Worm (Caenorhabditis elegans) whole organism, L1 larva: ENCODE measurements around the gene Y69A2AR.46.

Source experiments
- alr-1 ChIP-seq: fragments of 200-800 bp; sonication (Bioruptor generic); optimal IDR thresholded peaks from 2 replicates; lab custom pipeline; 2018; ENCODE audit warnings: borderline replicate concordance, mild to moderate bottlenecking, missing genetic modification characterization, missing compliant biosample characterization
- ceh-63 ChIP-seq: fragments of 200-800 bp; sonication (Bioruptor generic); optimal IDR thresholded peaks from 2 replicates; lab custom pipeline; 2018; ENCODE audit warnings: mild to moderate bottlenecking, missing genetic modification characterization, missing compliant biosample characterization
- egl-27 ChIP-seq, 2 experiments: fragments of 150-350 bp in 1 of 2; sonication (generic microtip); optimal IDR thresholded peaks; 3 replicates each; lab custom pipeline; 2017 to 2018; ENCODE audit warnings: missing biosample characterization in 2 of 2, missing genetic modification characterization in 2 of 2, missing genetic modification reagents in 2 of 2
- hlh-4 ChIP-seq: sonication (generic microtip); optimal IDR thresholded peaks from 2 replicates; lab custom pipeline; 2016; ENCODE audit warnings: mild to moderate bottlenecking, missing genetic modification characterization, missing compliant biosample characterization
- jun-1 ChIP-seq: fragments of 150-350 bp; optimal IDR thresholded peaks from 2 replicates; lab custom pipeline; 2014; ENCODE audit warnings: missing biosample characterization, missing genetic modification reagents, missing genetic modification characterization
- lin-15B ChIP-seq: fragments of 150-350 bp; sonication (generic microtip); optimal IDR thresholded peaks from 3 replicates; lab custom pipeline; 2014; ENCODE audit warnings: missing biosample characterization, missing genetic modification characterization
- lin-39 ChIP-seq: fragments of 150-350 bp; optimal IDR thresholded peaks from 2 replicates; lab custom pipeline; 2014; ENCODE audit warnings: missing biosample characterization, missing genetic modification reagents, missing genetic modification characterization
- nhr-11 ChIP-seq: fragments of 150-350 bp; optimal IDR thresholded peaks from 2 replicates; lab custom pipeline; 2014; ENCODE audit warnings: missing biosample characterization, missing genetic modification characterization
- nhr-12 ChIP-seq: sonication (generic microtip); optimal IDR thresholded peaks from 2 replicates; lab custom pipeline; 2017; ENCODE audit warnings: missing biosample characterization, missing genetic modification characterization
- skn-1 ChIP-seq: fragments of 150-350 bp; optimal IDR thresholded peaks from 2 replicates; lab custom pipeline; 2014; ENCODE audit warnings: missing biosample characterization, missing genetic modification characterization
- sox-4 ChIP-seq: sonication (generic microtip); optimal IDR thresholded peaks from 2 replicates; lab custom pipeline; 2016; ENCODE audit warnings: missing genetic modification characterization, missing compliant biosample characterization
- sptf-1 ChIP-seq: fragments of 150-350 bp; optimal IDR thresholded peaks from 2 replicates; lab custom pipeline; 2014; ENCODE audit warnings: missing biosample characterization, missing genetic modification characterization
- unc-62 ChIP-seq: fragments of 150-350 bp; optimal IDR thresholded peaks from 2 replicates; lab custom pipeline; 2014; ENCODE audit warnings: missing biosample characterization, missing genetic modification reagents, missing genetic modification characterization
- ztf-11 ChIP-seq, 2 experiments: sonication (generic microtip); optimal IDR thresholded peaks; 2 replicates each; lab custom pipeline; 2016 to 2017; ENCODE audit warnings: missing genetic modification characterization in 2 of 2, missing biosample characterization in 1 of 2, missing compliant biosample characterization in 1 of 2

DNA sequence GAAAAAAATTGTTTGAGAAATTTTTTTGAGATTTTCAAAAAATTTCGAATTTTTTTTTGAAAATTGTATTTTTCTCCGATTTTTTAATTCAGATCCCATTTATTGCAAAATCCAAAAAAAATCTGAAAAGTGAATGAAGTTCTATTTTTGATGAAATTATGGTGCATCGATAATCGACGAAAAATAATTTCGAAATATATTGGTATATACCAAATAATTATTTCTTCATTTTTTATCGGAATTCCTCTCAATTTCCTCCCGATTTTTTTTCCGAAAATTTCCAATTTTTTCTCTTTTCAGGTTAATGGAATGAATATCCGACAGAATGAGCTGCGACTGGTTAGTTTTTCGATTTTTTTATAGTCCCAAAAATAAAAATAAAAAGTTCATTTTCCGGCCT is 39.4 kb downstream of the Y69A2AR.46 start, which contains the start of gene epg-9:
- TF ChIP-seq nhr-12 (tag; lab: Kevin White, UChicago) (no peak), skn-1 (tag; lab: Kevin White, UChicago) (no peak), ceh-63 (no peak), nhr-11 (tag; lab: Kevin White, UChicago) (no peak), sox-4 (tag; lab: Kevin White, UChicago) (no peak), lin-39 (tag; lab: Kevin White, UChicago) (no peak), hlh-4 (tag; lab: Kevin White, UChicago) (no peak), lin-15B (tag; lab: Kevin White, UChicago) (no peak), alr-1 (tag; lab: Kevin White, UChicago) (no peak), unc-62 (GFP tag; lab: Kevin White, UChicago) (no peak), ztf-11 (tag; optimal IDR thresholded peaks at IDR 0.05; lab: Kevin White, UChicago) (no peak), sptf-1 (tag; lab: Kevin White, UChicago) (no peak), egl-27 (tag; optimal IDR thresholded peaks at IDR 0.05; lab: Kevin White, UChicago) (no peak), jun-1 (tag; lab: Kevin White, UChicago) (no peak)
